Fruit fly (Drosophila melanogaster) Kc167 (cell line): ENCODE measurements around the gene CG5555.

Source experiments
- Myc ChIP-seq: fragments of >200 bp; optimal IDR thresholded peaks from 2 replicates; lab custom pipeline; 2017; ENCODE audit warnings: missing external identifiers
- Sin3A ChIP-seq: fragments of >200 bp; optimal IDR thresholded peaks from 2 replicates; lab custom pipeline; 2018; ENCODE audit warnings: missing external identifiers
- h ChIP-seq: fragments of >200 bp; optimal IDR thresholded peaks from 3 replicates; lab custom pipeline; 2018; ENCODE audit warnings: missing external identifiers
- insv ChIP-seq: fragments of >200 bp; optimal IDR thresholded peaks from 3 replicates; lab custom pipeline; 2018; ENCODE audit warnings: missing external identifiers
- psq ChIP-seq: fragments of >200 bp; optimal IDR thresholded peaks from 2 replicates; lab custom pipeline; 2017; ENCODE audit warnings: missing external identifiers
- ttk ChIP-seq: sonication (Bioruptor generic); optimal IDR thresholded peaks from 2 replicates; lab custom pipeline; 2017; ENCODE audit warnings: missing external identifiers

CG5555 gene

DNA sequence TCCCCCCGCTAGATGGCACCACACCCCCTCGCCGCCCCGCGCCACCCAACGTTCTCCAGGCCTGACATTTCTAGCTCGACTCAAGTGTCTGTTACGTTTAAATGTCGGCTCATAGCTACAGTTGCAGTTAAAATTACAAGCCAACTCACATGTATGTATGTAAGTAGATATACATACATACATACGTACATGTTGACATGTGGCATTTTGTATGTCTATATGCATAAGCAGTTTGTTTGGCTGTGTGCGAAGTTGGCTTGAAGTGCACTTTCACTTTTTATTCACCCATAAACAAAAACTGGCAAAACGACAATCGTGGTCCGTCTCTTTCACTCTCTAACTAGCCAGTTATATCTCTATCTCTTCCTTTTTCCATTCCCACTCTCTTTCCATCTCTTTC is 2.5 kb upstream of the CG5555 start:
- TF ChIP-seq Sin3A (lab: Kevin White, UChicago) (no peak), insv (lab: Kevin White, UChicago) (no peak), ttk (no peak), h (lab: Kevin White, UChicago) (no peak), psq (no peak), Myc (lab: Kevin White, UChicago) (no peak)

DNA sequence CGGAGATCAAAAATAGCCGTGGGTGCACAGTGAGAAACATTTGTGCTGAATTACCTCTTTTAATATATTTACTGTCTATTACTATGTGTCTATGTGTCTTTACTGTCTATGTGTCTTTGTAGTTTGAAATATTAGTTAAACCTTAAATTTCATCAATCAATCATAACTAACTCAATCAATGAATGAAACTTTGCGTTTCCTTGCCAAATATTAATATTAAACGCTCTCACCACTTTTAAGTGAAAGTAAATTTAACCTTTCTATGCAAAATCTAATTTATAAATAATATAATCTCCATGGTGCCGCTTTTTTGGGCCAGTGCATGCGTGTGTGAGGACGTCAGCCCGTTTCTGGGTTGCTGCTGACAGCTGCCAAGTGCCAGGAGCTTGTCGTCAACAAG is 876 bp upstream of the CG5555 start:
- no peak for TF ChIP-seq Myc (lab: Kevin White, UChicago)
- TF ChIP-seq insv (lab: Kevin White, UChicago): no peak
- TF ChIP-seq psq: no peak
- TF ChIP-seq h (lab: Kevin White, UChicago): no peak
- TF ChIP-seq Sin3A (lab: Kevin White, UChicago): no peak
- TF ChIP-seq ttk: no peak

DNA sequence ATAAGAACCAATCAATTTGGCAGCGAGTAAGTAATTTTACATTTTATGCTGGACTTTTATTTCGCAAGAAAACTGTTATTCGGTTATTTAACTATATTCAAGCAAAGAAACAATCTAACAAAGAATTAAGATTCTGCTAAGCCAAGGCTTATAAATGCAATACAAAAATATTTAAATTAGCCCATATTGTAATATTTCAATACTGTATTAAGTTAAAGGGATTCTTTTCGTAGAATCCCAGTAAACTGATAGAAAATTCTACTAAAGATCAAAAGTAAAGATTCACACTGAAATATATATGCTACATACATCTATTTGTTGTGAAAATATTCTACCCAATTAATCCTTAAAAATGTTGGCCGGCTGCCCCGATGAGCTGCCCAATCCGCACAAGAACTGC is 3.6 kb downstream of the CG5555 start, which contains the start of gene CG14282:
TSS of gene CG14282 (plus strand) at position 301 of the 400 bp plus-strand sequence.
- no peak for TF ChIP-seq Myc (lab: Kevin White, UChicago)
- no peak for TF ChIP-seq Sin3A (lab: Kevin White, UChicago)
- TF ChIP-seq psq: no peak
- no peak for TF ChIP-seq h (lab: Kevin White, UChicago)
- TF ChIP-seq ttk: no peak
- no peak for TF ChIP-seq insv (lab: Kevin White, UChicago)

DNA sequence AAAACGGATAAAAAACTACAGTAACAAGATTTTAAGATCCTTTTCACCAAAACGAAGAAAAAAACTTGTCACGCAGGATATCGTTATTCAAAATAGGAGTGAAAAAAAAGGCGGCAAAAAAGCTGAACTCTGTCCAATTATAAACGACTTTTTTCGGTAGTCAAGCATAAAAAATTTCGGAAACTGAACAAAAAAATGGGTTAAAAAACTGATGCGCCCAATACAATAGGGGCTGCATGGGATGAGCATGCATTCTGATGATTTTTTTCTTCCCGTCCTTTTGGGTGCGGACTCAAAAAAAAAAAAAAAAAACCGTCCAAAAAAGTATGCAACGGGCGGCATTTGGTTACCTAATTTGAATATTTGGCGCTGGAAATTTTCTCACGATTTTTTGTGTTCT is 5.8 kb downstream of the CG5555 start:
- TF ChIP-seq Sin3A (lab: Kevin White, UChicago) (no peak), Myc (lab: Kevin White, UChicago) (no peak), insv (lab: Kevin White, UChicago) (no peak)

DNA sequence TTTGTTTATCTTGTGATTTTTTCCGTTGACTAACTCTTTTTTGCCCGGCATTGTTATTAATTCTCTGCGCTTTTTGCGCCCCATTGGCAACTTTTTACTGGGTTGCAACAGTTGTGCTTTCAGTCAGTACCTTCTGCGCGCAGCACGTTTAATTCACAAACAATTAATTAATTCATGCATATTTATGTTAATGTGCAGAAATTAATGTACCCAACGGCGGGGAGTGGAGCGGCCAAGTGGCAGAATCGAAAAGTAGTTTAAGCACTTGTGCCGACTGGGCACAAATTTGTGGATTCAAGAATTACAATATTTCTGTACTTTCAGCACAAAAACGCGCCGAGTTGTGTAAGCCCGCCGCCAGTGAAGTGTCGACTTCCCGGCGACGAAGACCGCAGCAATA is 12.8 kb downstream of the CG5555 start:
- no peak for TF ChIP-seq h (lab: Kevin White, UChicago)
- TF ChIP-seq insv (lab: Kevin White, UChicago): no peak
- TF ChIP-seq Myc (lab: Kevin White, UChicago): no peak
- TF ChIP-seq ttk: no peak
- no peak for TF ChIP-seq psq
- no peak for TF ChIP-seq Sin3A (lab: Kevin White, UChicago)

DNA sequence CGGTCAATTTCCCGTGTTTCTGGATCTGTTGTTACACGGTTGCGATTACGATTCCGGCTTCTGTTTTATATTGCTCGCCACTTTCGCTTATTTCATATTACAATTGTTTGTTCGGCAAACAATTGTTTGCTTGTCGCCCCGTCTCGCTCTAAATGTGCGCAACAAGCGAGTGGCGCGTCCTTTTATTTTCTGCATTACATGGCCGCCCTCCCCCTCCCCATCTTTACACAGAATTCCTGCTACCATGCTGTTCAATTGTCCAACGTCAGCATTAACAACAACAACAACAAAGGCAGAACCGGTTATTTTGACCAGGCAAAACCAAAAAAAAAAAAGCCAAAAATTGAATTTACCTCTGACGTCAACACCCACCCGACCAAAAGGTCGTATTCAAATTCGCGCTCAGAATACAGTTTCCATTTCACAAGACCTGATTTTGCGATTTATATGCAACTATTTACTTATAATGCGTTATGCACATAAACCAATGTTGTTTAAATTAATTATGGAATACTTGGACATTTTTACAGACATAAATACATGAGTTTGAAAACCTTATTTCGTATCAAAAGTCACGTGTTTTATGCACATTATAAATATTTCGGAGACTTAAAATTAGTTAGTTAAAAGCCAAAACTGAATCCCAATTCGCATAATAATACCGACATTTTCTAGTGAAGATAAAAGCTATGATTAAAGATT is 14.1 kb downstream of the CG5555 start:
- TF ChIP-seq psq (no peak), ttk (no peak), Sin3A (lab: Kevin White, UChicago) (no peak), Myc (lab: Kevin White, UChicago) (no peak), h (lab: Kevin White, UChicago) (no peak), insv (lab: Kevin White, UChicago) (no peak)

DNA sequence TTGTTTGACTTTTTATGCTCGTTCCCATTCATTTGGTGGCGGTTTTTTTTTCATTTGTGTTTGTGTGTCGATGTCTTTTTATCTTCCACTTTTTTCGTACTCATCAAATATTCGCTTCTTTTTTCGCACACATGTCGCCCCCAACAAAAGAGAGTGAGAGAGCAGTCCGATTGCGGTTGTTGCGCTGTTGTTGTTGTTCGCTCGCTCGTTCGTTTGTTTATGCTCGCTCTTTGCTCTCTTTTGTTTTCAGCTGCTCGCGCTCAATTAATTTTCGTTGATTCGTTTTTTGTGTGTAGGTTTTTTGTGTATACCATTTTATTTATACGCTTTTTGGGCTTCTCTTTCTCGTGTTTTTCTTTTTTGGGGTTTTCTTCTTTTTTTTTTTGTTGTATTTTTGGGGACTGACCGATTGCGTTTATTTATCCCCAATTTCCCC is 14.7 kb downstream of the CG5555 start:
- TF ChIP-seq Myc (lab: Kevin White, UChicago) (no peak), psq (no peak), Sin3A (lab: Kevin White, UChicago) (no peak), h (lab: Kevin White, UChicago) (no peak), insv (lab: Kevin White, UChicago) (no peak), ttk (no peak)

DNA sequence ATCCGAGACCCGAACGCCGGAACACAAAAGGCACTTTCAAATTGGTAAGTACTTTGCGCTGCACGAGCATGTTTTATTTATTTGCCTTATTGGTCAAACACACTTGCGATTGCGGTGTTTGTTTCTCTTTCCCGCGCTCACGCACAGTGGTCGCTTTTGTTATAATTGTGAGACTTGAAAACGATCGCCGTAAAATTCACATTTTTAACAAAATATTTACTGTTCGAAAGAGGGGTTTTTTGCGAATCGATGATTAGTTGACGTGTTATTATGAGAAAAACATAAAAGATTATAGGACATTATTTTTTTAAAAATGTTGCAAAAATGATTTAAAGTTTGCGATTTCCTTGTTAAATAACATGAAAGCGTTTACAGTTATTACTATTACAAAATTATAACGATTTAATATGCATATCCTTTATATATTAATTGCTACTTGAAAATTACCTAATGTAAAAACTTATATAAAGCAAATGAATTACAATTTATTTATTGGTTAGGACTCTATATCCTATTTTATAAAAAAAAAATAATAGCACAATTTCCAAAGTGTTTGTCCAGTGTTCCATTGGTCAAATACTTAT is 15.4 kb downstream of the CG5555 start:
- TF ChIP-seq Myc (lab: Kevin White, UChicago) (no peak), h (lab: Kevin White, UChicago) (no peak), Sin3A (lab: Kevin White, UChicago) (no peak), insv (lab: Kevin White, UChicago) (no peak), ttk (no peak), psq (no peak)

DNA sequence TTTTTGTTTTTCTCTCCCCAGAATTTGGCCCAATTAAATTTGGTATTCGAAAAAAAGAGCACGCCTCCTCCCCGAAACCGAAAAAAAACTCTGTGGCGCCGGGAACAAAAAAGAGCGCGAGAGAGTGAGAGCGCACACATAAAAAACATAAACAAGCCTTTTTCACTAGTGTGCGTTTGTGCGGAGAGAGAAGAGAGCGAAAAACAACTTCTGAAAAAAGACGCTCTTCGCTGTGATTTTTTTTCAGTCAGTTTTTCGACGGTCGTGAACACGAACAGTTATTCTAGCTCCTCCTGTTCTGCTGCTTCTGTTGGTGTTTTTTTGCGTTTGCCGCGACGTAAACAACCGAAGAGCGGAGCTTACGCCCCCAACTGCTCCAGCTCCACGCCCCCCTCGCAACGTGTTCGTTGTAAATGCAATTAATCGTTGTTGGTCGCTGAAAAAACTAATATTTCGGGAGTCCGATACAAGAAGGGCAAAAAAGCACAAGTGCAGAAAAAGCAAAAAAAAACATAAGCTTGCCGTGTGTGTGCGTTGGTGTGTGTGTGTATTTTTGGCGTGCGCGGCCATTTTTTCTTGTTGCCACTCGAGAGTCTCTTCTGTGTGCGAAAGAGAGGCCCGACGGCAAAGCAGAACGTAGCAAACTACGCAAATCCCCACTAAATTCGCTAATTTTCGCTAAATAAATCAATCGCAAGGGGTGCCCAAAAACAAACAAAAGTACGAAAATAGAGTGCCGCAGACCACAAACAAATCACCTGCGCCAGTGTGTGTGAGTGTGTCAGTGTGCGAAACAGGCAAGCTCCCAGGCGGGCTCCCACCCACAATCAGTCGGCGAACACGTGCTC is 16.1 kb downstream of the CG5555 start, which contains the start of gene sqz:
TSS of gene sqz (plus strand) at position 240 of the 848 bp plus-strand sequence.
- TF ChIP-seq insv (lab: Kevin White, UChicago): no peak
- no peak for TF ChIP-seq ttk
- no peak for TF ChIP-seq Myc (lab: Kevin White, UChicago)
- no peak for TF ChIP-seq Sin3A (lab: Kevin White, UChicago)
- TF ChIP-seq h (lab: Kevin White, UChicago): no peak

DNA sequence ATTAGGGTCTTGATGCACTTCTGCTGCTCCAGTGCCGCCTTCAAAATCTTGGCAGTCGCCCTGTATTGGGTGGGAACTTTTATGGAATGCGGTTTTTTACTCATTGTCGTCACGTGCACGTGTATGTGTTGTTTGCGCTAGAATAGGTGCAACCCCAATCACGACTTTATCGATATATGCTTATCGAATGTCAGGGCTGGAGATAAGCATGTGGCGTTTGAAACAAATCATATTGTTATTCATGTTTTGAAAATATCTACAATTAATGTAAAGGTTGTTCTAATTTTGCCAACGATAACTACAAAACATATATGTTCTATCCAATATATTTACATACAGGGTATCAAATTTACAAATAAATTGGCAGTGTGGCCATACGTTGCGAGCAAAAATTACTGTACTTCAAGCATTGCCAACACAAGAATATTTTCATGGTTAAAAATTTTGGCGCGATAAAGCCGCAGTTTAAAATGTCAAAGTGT is 18.2 kb downstream of the CG5555 start, which contains the start of the genes CG42359 and Nsun5:
TSS of gene CG42359 (minus strand) at position 166 of the 482 bp plus-strand sequence.
TSS of gene Nsun5 (minus strand) at position 166 of the 482 bp plus-strand sequence.
- no peak for TF ChIP-seq ttk
- TF ChIP-seq insv (lab: Kevin White, UChicago): no peak
- no peak for TF ChIP-seq Sin3A (lab: Kevin White, UChicago)
- no peak for TF ChIP-seq h (lab: Kevin White, UChicago)
- no peak for TF ChIP-seq psq
- TF ChIP-seq Myc (lab: Kevin White, UChicago): no peak

DNA sequence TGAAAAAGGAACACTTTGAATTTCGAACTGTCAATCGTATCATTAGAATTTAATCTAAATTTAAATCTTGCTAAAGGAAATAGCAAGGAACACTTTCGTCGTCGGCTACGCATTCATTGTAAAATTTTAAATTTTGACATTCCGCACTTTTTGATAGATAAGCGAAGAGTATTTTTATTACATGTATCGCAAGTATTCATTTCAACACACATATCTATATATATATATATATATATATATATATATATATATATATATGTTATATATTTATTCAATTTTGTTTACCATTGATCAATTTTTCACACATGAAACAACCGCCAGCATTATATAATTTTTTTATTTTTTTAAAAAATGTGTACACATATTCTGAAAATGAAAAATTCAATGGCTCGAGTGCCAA is 20.6 kb downstream of the CG5555 start, which contains the start of gene CG11779:
TSS of gene CG11779 (minus strand) at position 101 of the 400 bp plus-strand sequence.
- TF ChIP-seq psq (no peak), h (lab: Kevin White, UChicago) (no peak), ttk (no peak), Myc (lab: Kevin White, UChicago) (no peak), insv (lab: Kevin White, UChicago) (no peak), Sin3A (lab: Kevin White, UChicago) (no peak)
